Worm (Caenorhabditis elegans) whole organism, late embryonic: ENCODE results near the gene C33B4.2.
A peak's percentile ranks its signal among the peaks of the same experiment; 100 is the strongest.

Experiments used
- C08G9.2 ChIP-seq: sonication (generic microtip); optimal IDR thresholded peaks from 2 replicates; lab custom pipeline; 2016; ENCODE audit warnings: mild to moderate bottlenecking, missing genetic modification characterization, moderate library complexity, missing compliant biosample characterization
- C38D4.7 ChIP-seq: fragments of 200-800 bp; sonication (Bioruptor generic); optimal IDR thresholded peaks from 2 replicates; lab custom pipeline; 2018; ENCODE audit warnings: mild to moderate bottlenecking, missing genetic modification characterization, moderate library complexity, missing compliant biosample characterization
- F13H6.1 ChIP-seq: sonication (generic microtip); optimal IDR thresholded peaks from 2 replicates; lab custom pipeline; 2016; ENCODE audit warnings: missing genetic modification characterization, missing compliant biosample characterization
- T23F11.4 ChIP-seq: fragments of 200-800 bp; sonication (Bioruptor generic); optimal IDR thresholded peaks from 2 replicates; lab custom pipeline; 2018; ENCODE audit warnings: mild to moderate bottlenecking, missing genetic modification characterization, missing compliant biosample characterization
- Y22D7AL.16 ChIP-seq: sonication (generic microtip); optimal IDR thresholded peaks from 2 replicates; lab custom pipeline; 2016; ENCODE audit warnings: missing genetic modification characterization, missing compliant biosample characterization
- ahr-1 ChIP-seq: sonication (generic microtip); optimal IDR thresholded peaks from 2 replicates; lab custom pipeline; 2016; ENCODE audit warnings: missing genetic modification characterization, missing compliant biosample characterization
- ceh-14 ChIP-seq: sonication (generic microtip); optimal IDR thresholded peaks from 2 replicates; lab custom pipeline; 2016; ENCODE audit warnings: missing genotype, missing genetic modification characterization, missing compliant biosample characterization
- ceh-18 ChIP-seq: sonication (generic microtip); optimal IDR thresholded peaks from 2 replicates; lab custom pipeline; 2016; ENCODE audit warnings: missing genetic modification characterization, missing compliant biosample characterization
- ceh-19 ChIP-seq: fragments of 200-800 bp; sonication (Bioruptor generic); optimal IDR thresholded peaks from 2 replicates; lab custom pipeline; 2018; ENCODE audit warnings: mild to moderate bottlenecking, missing genetic modification characterization, missing compliant biosample characterization
- ceh-24 ChIP-seq: sonication (generic microtip); optimal IDR thresholded peaks from 2 replicates; lab custom pipeline; 2016; ENCODE audit warnings: mild to moderate bottlenecking, missing genetic modification characterization, missing compliant biosample characterization
- ceh-30 ChIP-seq: fragments of 150-350 bp; optimal IDR thresholded peaks from 2 replicates; lab custom pipeline; 2014; ENCODE audit warnings: missing biosample characterization, missing genetic modification characterization
- ceh-45 ChIP-seq: fragments of 200-800 bp; sonication (Bioruptor generic); IDR thresholded peaks from 2 replicates; pipeline ENCODE4 v1.3.6; 2022; ENCODE audit warnings: missing genetic modification reagents, missing genetic modification characterization, missing compliant biosample characterization
- ceh-6 ChIP-seq: fragments of 200-800 bp; sonication (Bioruptor generic); optimal IDR thresholded peaks from 2 replicates; lab custom pipeline; 2018; ENCODE audit warnings: mild to moderate bottlenecking, missing genetic modification characterization, missing compliant biosample characterization
- dmd-4 ChIP-seq: sonication (generic microtip); optimal IDR thresholded peaks from 2 replicates; lab custom pipeline; 2016; ENCODE audit warnings: borderline replicate concordance, missing genetic modification characterization, missing compliant biosample characterization
- dve-1 ChIP-seq: sonication (generic microtip); optimal IDR thresholded peaks from 2 replicates; lab custom pipeline; 2017; ENCODE audit warnings: antibody characterized with exemption, mild to moderate bottlenecking, missing genetic modification characterization, missing compliant biosample characterization
- elt-4 ChIP-seq: sonication (generic microtip); optimal IDR thresholded peaks from 2 replicates; lab custom pipeline; 2016; ENCODE audit warnings: missing genetic modification characterization, missing compliant biosample characterization
- ets-4 ChIP-seq: sonication (generic microtip); optimal IDR thresholded peaks from 2 replicates; lab custom pipeline; 2016; ENCODE audit warnings: missing genetic modification characterization, missing compliant biosample characterization
- eyg-1 ChIP-seq: sonication (generic microtip); optimal IDR thresholded peaks from 2 replicates; lab custom pipeline; 2016; ENCODE audit warnings: missing genotype, missing genetic modification characterization, missing compliant biosample characterization
- fkh-10 ChIP-seq: fragments of 150-350 bp; optimal IDR thresholded peaks from 2 replicates; lab custom pipeline; 2014; ENCODE audit warnings: missing biosample characterization, missing genetic modification reagents, missing genetic modification characterization
- gmeb-2 ChIP-seq: sonication (generic microtip); optimal IDR thresholded peaks from 2 replicates; lab custom pipeline; 2016; ENCODE audit warnings: missing genetic modification characterization, inconsistent platforms, missing compliant biosample characterization
- hlh-13 ChIP-seq: fragments of 200-800 bp; sonication (Bioruptor generic); optimal IDR thresholded peaks from 2 replicates; lab custom pipeline; 2018; ENCODE audit warnings: mild to moderate bottlenecking, missing genetic modification characterization, missing compliant biosample characterization
- hlh-30 ChIP-seq: sonication (generic microtip); optimal IDR thresholded peaks from 2 replicates; lab custom pipeline; 2017; ENCODE audit warnings: antibody characterized with exemption, missing genetic modification characterization, missing compliant biosample characterization; ENCODE audit not compliant: insufficient read depth
- mec-3 ChIP-seq: sonication (generic microtip); optimal IDR thresholded peaks from 2 replicates; lab custom pipeline; 2016; ENCODE audit warnings: borderline replicate concordance, missing genetic modification characterization, missing compliant biosample characterization
- nhr-232 ChIP-seq: sonication (generic microtip); optimal IDR thresholded peaks from 2 replicates; lab custom pipeline; 2016; ENCODE audit warnings: missing genetic modification characterization, missing compliant biosample characterization
- odd-2 ChIP-seq: sonication (generic microtip); optimal IDR thresholded peaks from 2 replicates; lab custom pipeline; 2017; ENCODE audit warnings: antibody characterized with exemption, mild to moderate bottlenecking, missing genetic modification characterization, missing compliant biosample characterization
- pat-9 ChIP-seq: fragments of 200-800 bp; sonication (Bioruptor generic); optimal IDR thresholded peaks from 2 replicates; lab custom pipeline; 2018; ENCODE audit warnings: mild to moderate bottlenecking, missing genetic modification characterization, moderate library complexity, missing compliant biosample characterization
- pqm-1 ChIP-seq: sonication (generic microtip); optimal IDR thresholded peaks from 2 replicates; lab custom pipeline; 2016; ENCODE audit warnings: missing genetic modification characterization, missing compliant biosample characterization
- pros-1 ChIP-seq: fragments of 150-350 bp; optimal IDR thresholded peaks from 2 replicates; lab custom pipeline; 2014; ENCODE audit warnings: missing biosample characterization, missing genetic modification reagents, missing genetic modification characterization
- ref-2 ChIP-seq: sonication (generic microtip); optimal IDR thresholded peaks from 2 replicates; lab custom pipeline; 2016; ENCODE audit warnings: missing genetic modification characterization, missing compliant biosample characterization
- sox-2 ChIP-seq: fragments of 200-800 bp; sonication (Bioruptor generic); IDR thresholded peaks from 2 replicates; pipeline ENCODE4 v1.3.6; 2022; ENCODE audit warnings: missing genetic modification reagents, missing genetic modification characterization, missing compliant biosample characterization
- sox-4 ChIP-seq: sonication (generic microtip); optimal IDR thresholded peaks from 2 replicates; lab custom pipeline; 2017; ENCODE audit warnings: mild to moderate bottlenecking, missing genetic modification characterization, inconsistent platforms, missing compliant biosample characterization
- syd-9 ChIP-seq: sonication (generic microtip); optimal IDR thresholded peaks from 2 replicates; lab custom pipeline; 2016; ENCODE audit warnings: mild to moderate bottlenecking, missing genetic modification characterization, moderate library complexity, missing compliant biosample characterization
- tbx-2 ChIP-seq: sonication (generic microtip); optimal IDR thresholded peaks from 2 replicates; lab custom pipeline; 2016; ENCODE audit warnings: missing genetic modification characterization, missing compliant biosample characterization
- tbx-7 ChIP-seq: sonication (generic microtip); optimal IDR thresholded peaks from 2 replicates; lab custom pipeline; 2016; ENCODE audit warnings: missing genotype, missing genetic modification characterization, missing compliant biosample characterization
- ttx-3 ChIP-seq: sonication (generic microtip); optimal IDR thresholded peaks from 2 replicates; lab custom pipeline; 2016; ENCODE audit warnings: missing genetic modification reagents, missing genetic modification characterization, missing compliant biosample characterization
- unc-42 ChIP-seq: sonication (generic microtip); optimal IDR thresholded peaks from 2 replicates; lab custom pipeline; 2016; ENCODE audit warnings: missing genotype, missing genetic modification characterization, missing compliant biosample characterization
- unc-86 ChIP-seq: sonication (generic microtip); optimal IDR thresholded peaks from 2 replicates; lab custom pipeline; 2016; ENCODE audit warnings: missing genetic modification characterization, missing compliant biosample characterization

C33B4.2 gene

ce11 chrII:11371981-11372380 lies at the start of gene C33B4.2:
C33B4.2 (minus strand) TSS chrII:11372145.
- TF ChIP-seq odd-2 (tag; lab: Kevin White, UChicago) = no peak
- TF ChIP-seq ceh-19 (GFP tag; lab: Kevin White, UChicago) = no peak
- no peak for TF ChIP-seq T23F11.4 (GFP tag; lab: Kevin White, UChicago)
- TF ChIP-seq mec-3 (tag; lab: Kevin White, UChicago) = no peak
- TF ChIP-seq ceh-24 (tag; lab: Kevin White, UChicago) = no peak
- TF ChIP-seq pat-9 (tag; lab: Kevin White, UChicago) = no peak
- no peak for TF ChIP-seq ceh-6
- TF ChIP-seq dve-1 (tag; lab: Kevin White, UChicago) = no peak
- TF ChIP-seq unc-86 (tag; lab: Kevin White, UChicago) = no peak
- TF ChIP-seq hlh-30 (tag; lab: Kevin White, UChicago) = no peak
- no peak for TF ChIP-seq dmd-4
- no peak for TF ChIP-seq ceh-14
- TF ChIP-seq pqm-1 = no peak
- no peak for TF ChIP-seq ets-4 (tag; lab: Kevin White, UChicago)
- TF ChIP-seq ttx-3 (tag; lab: Kevin White, UChicago) = no peak

ce11 chrII:11418476-11418875 lies 46.5 kb upstream of the C33B4.2 start:
- no peak for TF ChIP-seq unc-86 (tag; lab: Kevin White, UChicago)
- no peak for TF ChIP-seq pqm-1
- TF ChIP-seq pros-1 (tag; lab: Kevin White, UChicago) = no peak

- no peak for TF ChIP-seq ceh-45 (GFP tag; lab: Robert Waterston, UW)
- TF ChIP-seq sox-2 (GFP tag; lab: Robert Waterston, UW) = no peak
- no peak for TF ChIP-seq mec-3 (tag; lab: Kevin White, UChicago)
- no peak for TF ChIP-seq unc-42
- no peak for TF ChIP-seq syd-9 (tag; lab: Kevin White, UChicago)
- TF ChIP-seq ceh-30 (tag; lab: Kevin White, UChicago) = no peak
- no peak for TF ChIP-seq tbx-7
- TF ChIP-seq ceh-14 = no peak
- no peak for TF ChIP-seq Y22D7AL.16
- TF ChIP-seq C08G9.2 (tag; lab: Kevin White, UChicago) = no peak
- no peak for TF ChIP-seq C38D4.7 (GFP tag; lab: Kevin White, UChicago)
- no peak for TF ChIP-seq odd-2 (tag; lab: Kevin White, UChicago)
- no peak for TF ChIP-seq dmd-4
- TF ChIP-seq ref-2 (tag; lab: Kevin White, UChicago) = no peak
- no peak for TF ChIP-seq ceh-19 (GFP tag; lab: Kevin White, UChicago)
- TF ChIP-seq nhr-232 = no peak
- TF ChIP-seq tbx-2 (tag; lab: Kevin White, UChicago) = no peak
- no peak for TF ChIP-seq ceh-18 (tag; lab: Kevin White, UChicago)
- TF ChIP-seq ets-4 (tag; lab: Kevin White, UChicago) = no peak
- TF ChIP-seq, all 69 proteins: peak for 0
Observed at ce11 chrII:11417999-11418398, 46.1 kb upstream of the C33B4.2 start, which contains the start of gene C05D12.2. C05D12.2 (plus strand) TSS chrII:11418299.

DNA sequence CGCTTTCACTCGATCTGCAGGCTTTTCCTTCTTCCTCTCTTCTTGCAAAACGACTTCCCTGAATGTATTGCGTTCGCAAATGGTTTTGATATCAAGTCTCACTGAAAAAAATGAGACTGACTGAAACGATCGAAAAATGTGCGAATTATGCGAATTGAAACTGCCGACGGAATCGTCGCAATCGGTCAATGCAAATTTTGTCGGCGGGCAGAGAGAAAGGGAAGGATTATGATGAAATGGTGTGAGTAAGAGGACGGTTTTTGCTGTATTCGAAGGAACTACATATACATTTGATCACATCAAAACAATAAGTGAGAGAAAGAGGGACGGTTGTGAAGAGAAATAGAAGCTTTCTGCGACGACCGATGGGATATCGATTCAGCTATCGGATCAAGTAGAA lies 43.7 kb upstream of the C33B4.2 start, which contains the start of gene C05D12.1:
Gene C05D12.1 (minus strand): TSS at position 101 of the 400 bp plus-strand sequence.
- TF ChIP-seq F13H6.1 (tag; lab: Kevin White, UChicago) = no peak
- TF ChIP-seq unc-42 = no peak
- TF ChIP-seq tbx-2 (tag; lab: Kevin White, UChicago) = no peak
- no peak for TF ChIP-seq ahr-1 (tag; lab: Kevin White, UChicago)
- no peak for TF ChIP-seq sox-4 (tag; lab: Kevin White, UChicago)
- TF ChIP-seq, all 69 proteins: peak for 0

ce11 chrII:11409678-11410133 lies 37.8 kb upstream of the C33B4.2 start, which contains the start of gene C05D12.7:
C05D12.7 (plus strand) TSS chrII:11410083.
- no peak for TF ChIP-seq eyg-1 (tag; lab: Kevin White, UChicago)
- TF ChIP-seq unc-42 = peak; percentile 57
- TF ChIP-seq gmeb-2 = no peak
- TF ChIP-seq elt-4 (tag; lab: Kevin White, UChicago) = no peak
- no peak for TF ChIP-seq hlh-13 (GFP tag; lab: Kevin White, UChicago)
- TF ChIP-seq fkh-10 (GFP tag; lab: Kevin White, UChicago) = no peak
